Worm (Caenorhabditis elegans): ENCODE measurements around the gene fut-4.

Gene fut-4

ce11 chrII:2857559-2857958 lies 35.2 kb upstream of the fut-4 start:
- no peak for TF ChIP-seq mes-2 (tag; optimal IDR thresholded peaks at IDR 0.05; ENCODE audit: poor library complexity, severe bottlenecking)
- no peak for TF ChIP-seq saeg-2 (GFP tag; IDR thresholded peaks at IDR 0.05)
- TF ChIP-seq mxl-3 (GFP tag; optimal IDR thresholded peaks at IDR 0.05), result peak; percentile 4
- no peak for TF ChIP-seq zip-2 (tag; optimal IDR thresholded peaks at IDR 0.05)
- no peak for TF ChIP-seq hif-1 (tag; optimal IDR thresholded peaks at IDR 0.05)
- TF ChIP-seq hlh-11 (tag; optimal IDR thresholded peaks at IDR 0.05), result peak; percentile 40
- TF ChIP-seq T26A8.4 (GFP tag; IDR thresholded peaks at IDR 0.05), result no peak
- no peak for TF ChIP-seq fos-1 (tag; optimal IDR thresholded peaks at IDR 0.05)
- TF ChIP-seq lin-29 (GFP tag; IDR thresholded peaks at IDR 0.05), result no peak
- peak; percentile 98 for TF ChIP-seq nhr-28 (tag; optimal IDR thresholded peaks at IDR 0.05)
- TF ChIP-seq F49E8.2 (tag; optimal IDR thresholded peaks at IDR 0.05; ENCODE audit: borderline replicate concordance), result no peak
- TF ChIP-seq Y5F2A.4 (GFP tag; optimal IDR thresholded peaks at IDR 0.05), result no peak
- peak in 1 of 2 experiments; percentile 15 for TF ChIP-seq mdl-1 (tag; optimal IDR thresholded peaks at IDR 0.05)
- TF ChIP-seq fkh-10 (GFP tag; optimal IDR thresholded peaks at IDR 0.05), result no peak
- no peak for TF ChIP-seq ceh-62 (tag; optimal IDR thresholded peaks at IDR 0.05)
- no peak for TF ChIP-seq egl-27 (tag; optimal IDR thresholded peaks at IDR 0.05)
- no peak for TF ChIP-seq lin-13 (GFP tag; optimal IDR thresholded peaks at IDR 0.05)
- TF ChIP-seq unc-62 (GFP tag; optimal IDR thresholded peaks at IDR 0.05 in 1 of 2), result no peak
- no peak for TF ChIP-seq unc-62 (tag; optimal IDR thresholded peaks at IDR 0.05)
- TF ChIP-seq lin-15B (tag; optimal IDR thresholded peaks at IDR 0.05), result no peak
- no peak for TF ChIP-seq nhr-77 (tag; optimal IDR thresholded peaks at IDR 0.05)
- TF ChIP-seq ceh-20 (GFP tag; IDR thresholded peaks at IDR 0.05), result no peak
- TF ChIP-seq daf-16 (GFP tag; optimal IDR thresholded peaks at IDR 0.05), result no peak
- no peak for TF ChIP-seq daf-16 (tag; optimal IDR thresholded peaks at IDR 0.05)
- no peak for TF ChIP-seq nhr-6 (tag; optimal IDR thresholded peaks at IDR 0.05)
- TF ChIP-seq ZK546.5 (tag; optimal IDR thresholded peaks at IDR 0.05), result no peak
- TF ChIP-seq nhr-48 (tag; optimal IDR thresholded peaks at IDR 0.05), result peak; percentile 58
- TF ChIP-seq mxl-2 (GFP tag; conservative IDR thresholded peaks at IDR 0.05), result no peak
- no peak for TF ChIP-seq ZK337.2 (GFP tag; IDR thresholded peaks at IDR 0.05)
- TF ChIP-seq gei-8 (GFP tag; optimal IDR thresholded peaks at IDR 0.05), result no peak
- peak; percentile 28 for TF ChIP-seq aha-1 (tag)
- no peak for TF ChIP-seq F37D6.2 (tag; optimal IDR thresholded peaks at IDR 0.05)
- TF ChIP-seq arid-1 (GFP tag; conservative IDR thresholded peaks at IDR 0.05), result no peak
- peak; percentile 22; the same call in 1 of the 2 replicates for TF ChIP-seq nhr-41 (GFP tag; IDR thresholded peaks at IDR 0.05)
- TF ChIP-seq mep-1 (tag; optimal IDR thresholded peaks at IDR 0.05), result no peak
- TF ChIP-seq attf-4 (tag; optimal IDR thresholded peaks at IDR 0.05), result no peak
- TF ChIP-seq Y48G9A.11 (GFP tag; IDR thresholded peaks at IDR 0.05), result no peak
- no peak for TF ChIP-seq ces-1 (GFP tag; optimal IDR thresholded peaks at IDR 0.05)
- no peak for TF ChIP-seq dpl-1 (GFP tag; optimal IDR thresholded peaks at IDR 0.05)
- no peak for TF ChIP-seq daf-19 (GFP tag; conservative IDR thresholded peaks at IDR 0.05)
- TF ChIP-seq dmd-8 (GFP tag; IDR thresholded peaks at IDR 0.05), result no peak
- no peak for TF ChIP-seq F44E2.7 (GFP tag; IDR thresholded peaks at IDR 0.05)
- TF ChIP-seq ceh-82 (tag; optimal IDR thresholded peaks at IDR 0.05), result no peak
- no peak for TF ChIP-seq ceh-44 (GFP tag; IDR thresholded peaks at IDR 0.05)
- no peak for TF ChIP-seq spr-3 (GFP tag; optimal IDR thresholded peaks at IDR 0.05)
- no peak for TF ChIP-seq nhr-42 (GFP tag; IDR thresholded peaks at IDR 0.05)
- no peak for TF ChIP-seq Y75B8A.6 (GFP tag; IDR thresholded peaks at IDR 0.05)
- no peak for TF ChIP-seq dmd-9 (GFP tag; IDR thresholded peaks at IDR 0.05)
- no peak for TF ChIP-seq lin-1 (GFP tag; IDR thresholded peaks at IDR 0.05)
- TF ChIP-seq php-3 (GFP tag; IDR thresholded peaks at IDR 0.05), result no peak
